Fruit fly (Drosophila melanogaster) Kc167 (cell line): Measurements from ENCODE around the gene CG5104.

ENCODE experiments used
- Myc ChIP-seq: fragments of >200 bp; optimal IDR thresholded peaks from 2 replicates; lab custom pipeline; 2017; ENCODE audit warnings: missing external identifiers
- h ChIP-seq: fragments of >200 bp; optimal IDR thresholded peaks from 3 replicates; lab custom pipeline; 2018; ENCODE audit warnings: missing external identifiers

DNA sequence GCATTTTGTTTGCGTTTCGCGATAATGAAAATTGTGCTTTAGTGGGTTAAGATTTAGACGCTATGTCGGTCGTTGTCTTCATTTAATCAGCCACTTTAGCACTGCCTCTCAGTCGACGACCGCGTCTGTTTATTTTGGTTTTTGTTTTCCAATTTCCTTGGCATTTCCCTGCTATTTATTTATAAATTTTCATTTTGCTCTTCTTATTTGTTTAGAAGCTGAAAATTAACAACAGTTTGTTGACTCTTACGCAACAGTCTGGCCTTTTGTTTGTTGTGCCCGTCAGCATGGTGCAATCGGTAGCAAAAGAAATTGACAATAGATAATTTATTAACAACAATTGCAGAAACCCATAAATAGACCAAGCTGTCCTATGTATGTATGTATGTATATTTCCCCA, 13.3 kb upstream of the CG5104 start:
- no peak for TF ChIP-seq Myc (lab: Kevin White, UChicago)
- TF ChIP-seq h = no peak
